Worm (Caenorhabditis elegans) whole organism, L4 larva: Measurements from ENCODE around the gene F09B12.3.

Experiments used
- R02D3.7 ChIP-seq: fragments of 150-350 bp; sonication (generic microtip); optimal IDR thresholded peaks from 3 replicates; lab custom pipeline; 2014; ENCODE audit warnings: missing biosample characterization, missing genetic modification characterization
- ceh-28 ChIP-seq: fragments of 150-350 bp; optimal IDR thresholded peaks from 2 replicates; lab custom pipeline; 2014; ENCODE audit warnings: missing biosample characterization, missing genetic modification reagents, missing genetic modification characterization
- daf-19 ChIP-seq: fragments of 200-800 bp; sonication (Bioruptor generic); conservative IDR thresholded peaks from 2 replicates; pipeline ENCODE4 v1.3.6; 2022; ENCODE audit warnings: missing genetic modification characterization, missing compliant biosample characterization
- hlh-30 ChIP-seq: sonication (generic microtip); optimal IDR thresholded peaks from 2 replicates; lab custom pipeline; 2017; ENCODE audit warnings: antibody characterized with exemption, mild to moderate bottlenecking, missing genetic modification characterization, missing compliant biosample characterization; ENCODE audit not compliant: insufficient read depth
- mes-2 ChIP-seq: sonication (generic microtip); optimal IDR thresholded peaks from 2 replicates; lab custom pipeline; 2016; ENCODE audit warnings: missing genotype, mild to moderate bottlenecking, missing genetic modification characterization, missing compliant biosample characterization; ENCODE audit not compliant: poor library complexity, severe bottlenecking
- unc-62 ChIP-seq, 3 experiments: fragments of 150-350 bp in 1 of 3; sonication (generic microtip); optimal IDR thresholded peaks in 2 of 3; peaks in 1 of 3; 1 replicate in 1 of 3; 2 replicates in 2 of 3; lab custom pipeline; 2014 to 2017; ENCODE audit warnings: missing biosample characterization in 3 of 3, missing genetic modification characterization in 3 of 3, missing genetic modification reagents in 3 of 3, missing genotype in 1 of 3

The F09B12.3 gene

DNA sequence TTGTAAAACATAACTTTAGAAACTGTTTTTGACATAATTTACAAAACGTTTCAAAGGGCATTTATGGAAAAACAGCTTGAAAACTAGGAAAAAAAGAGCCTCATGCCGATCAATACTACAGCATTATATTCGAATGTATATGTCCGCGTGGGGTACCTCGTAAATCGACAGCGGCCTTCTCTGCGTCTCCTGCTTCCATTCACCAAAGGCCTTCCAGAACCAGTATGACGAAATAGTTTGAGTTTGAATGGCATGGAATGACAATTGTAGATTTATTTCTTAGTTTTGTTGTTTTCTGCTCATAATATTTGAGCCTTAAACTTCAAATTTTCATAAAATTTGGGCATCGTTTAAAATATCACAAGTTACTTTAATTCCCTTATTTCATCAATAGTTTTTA, 52.4 kb downstream of the F09B12.3 start:
- no peak for TF ChIP-seq daf-19 (GFP tag; lab: Robert Waterston, UW)
- peak; percentile 50 for TF ChIP-seq R02D3.7 (tag; lab: Kevin White, UChicago)
- peak; percentile 13 for TF ChIP-seq mes-2 (tag; lab: Kevin White, UChicago)
- TF ChIP-seq unc-62 (GFP tag; optimal IDR thresholded peaks at IDR 0.05 in 1 of 2; lab: Kevin White, UChicago) = no peak
- TF ChIP-seq unc-62 (tag; optimal IDR thresholded peaks at IDR 0.05; lab: Kevin White, UChicago) = no peak
- no peak for TF ChIP-seq ceh-28
- peak; percentile 42 for TF ChIP-seq hlh-30 (tag; lab: Kevin White, UChicago)
- TF ChIP-seq, all 104 proteins: peak for 3
